Fruit fly (Drosophila melanogaster) whole organism, adult: ENCODE results near the gene CG33090.

Experiments
- CG12768 ChIP-seq: fragments of 200-800 bp; sonication (Bioruptor generic); optimal IDR thresholded peaks from 2 replicates; lab custom pipeline; 2017; ENCODE audit warnings: missing biosample characterization, missing genetic modification characterization, mild to moderate bottlenecking, moderate library complexity, missing genetic modification reagents
- CG14711 ChIP-seq: fragments of 200-800 bp; sonication (Bioruptor generic); optimal IDR thresholded peaks from 2 replicates; lab custom pipeline; 2018; ENCODE audit warnings: missing biosample characterization, mild to moderate bottlenecking, missing genetic modification characterization, moderate library complexity
- CG5204 ChIP-seq: fragments of 200-800 bp; sonication (Bioruptor generic); optimal IDR thresholded peaks from 2 replicates; lab custom pipeline; 2016; ENCODE audit warnings: missing biosample characterization, missing genetic modification characterization
- CG7045 ChIP-seq: fragments of 200-800 bp; sonication (Bioruptor generic); optimal IDR thresholded peaks from 2 replicates; lab custom pipeline; 2017; ENCODE audit warnings: missing biosample characterization, mild to moderate bottlenecking, missing genetic modification characterization
- Crg-1 ChIP-seq: fragments of 200-800 bp; sonication (Bioruptor generic); optimal IDR thresholded peaks from 2 replicates; lab custom pipeline; 2016; ENCODE audit warnings: missing biosample characterization, missing genetic modification characterization
- cic ChIP-seq: fragments of 200-800 bp; sonication (Bioruptor generic); optimal IDR thresholded peaks from 2 replicates; lab custom pipeline; 2017; ENCODE audit warnings: missing biosample characterization, mild to moderate bottlenecking, missing genetic modification characterization, moderate library complexity
- kay ChIP-seq: fragments of 200-800 bp; sonication (Bioruptor generic); peaks from one replicate; lab custom pipeline; 2016; ENCODE audit warnings: missing biosample characterization, missing genetic modification characterization, borderline replicate concordance
- tj ChIP-seq: fragments of 200-800 bp; sonication (Bioruptor generic); optimal IDR thresholded peaks from 3 replicates; lab custom pipeline; 2017; ENCODE audit warnings: missing biosample characterization, mild to moderate bottlenecking, missing genetic modification characterization, moderate library complexity
- toe ChIP-seq: fragments of 200-800 bp; sonication (Bioruptor generic); optimal IDR thresholded peaks from 2 replicates; lab custom pipeline; 2016; ENCODE audit warnings: missing biosample characterization, missing genetic modification characterization

dm6 chr2L:14374024-14374423 is 40.1 kb downstream of the CG33090 start:
- no peak for TF ChIP-seq CG7045 (GFP tag; lab: Kevin White, UChicago)
- TF ChIP-seq cic (GFP tag; lab: Kevin White, UChicago), result no peak
- TF ChIP-seq CG5204, result no peak
- no peak for TF ChIP-seq tj (GFP tag; lab: Kevin White, UChicago)
- no peak for TF ChIP-seq CG12768 (GFP tag; lab: Kevin White, UChicago)
- TF ChIP-seq kay (GFP tag; lab: Kevin White, UChicago), result no peak
- no peak for TF ChIP-seq Crg-1
- TF ChIP-seq CG14711 (tag; lab: Kevin White, UChicago), result no peak
- no peak for TF ChIP-seq toe (GFP tag; lab: Kevin White, UChicago)
